Worm (Caenorhabditis elegans) whole organism, L3 larva: ENCODE results near the gene wdr-31.

Source experiments
- R02D3.7 ChIP-seq: fragments of 150-350 bp; optimal IDR thresholded peaks from 2 replicates; lab custom pipeline; 2014; ENCODE audit warnings: missing biosample characterization, missing genetic modification characterization
- ceh-16 ChIP-seq: sonication (generic microtip); optimal IDR thresholded peaks from 2 replicates; lab custom pipeline; 2017; ENCODE audit warnings: missing biosample characterization, missing genetic modification characterization
- egl-27 ChIP-seq: sonication (generic microtip); optimal IDR thresholded peaks from 4 replicates; lab custom pipeline; 2017; ENCODE audit warnings: missing biosample characterization, missing genetic modification reagents, missing genetic modification characterization
- elt-3 ChIP-seq, 3 experiments: fragments of 150-350 bp in 1 of 3; sonication (generic microtip) in 2 of 3; optimal IDR thresholded peaks; 2 replicates in 2 of 3; 4 replicates in 1 of 3; lab custom pipeline; 2014 to 2017; ENCODE audit warnings: missing biosample characterization in 3 of 3, missing genetic modification characterization in 3 of 3
- fos-1 ChIP-seq: fragments of 150-350 bp; optimal IDR thresholded peaks from 2 replicates; lab custom pipeline; 2014; ENCODE audit warnings: missing biosample characterization, missing genetic modification characterization
- mdl-1 ChIP-seq: fragments of 150-350 bp; optimal IDR thresholded peaks from 2 replicates; lab custom pipeline; 2014; ENCODE audit warnings: missing biosample characterization, missing genetic modification characterization
- nfya-1 ChIP-seq: sonication (generic microtip); optimal IDR thresholded peaks from 2 replicates; lab custom pipeline; 2017; ENCODE audit warnings: missing genetic modification characterization, mild to moderate bottlenecking, missing compliant biosample characterization, antibody characterized with exemption, moderate library complexity; ENCODE audit not compliant: insufficient read depth
- sea-2 ChIP-seq: fragments of 150-350 bp; sonication (generic microtip); optimal IDR thresholded peaks from 4 replicates; lab custom pipeline; 2014; ENCODE audit warnings: missing biosample characterization, missing genetic modification reagents, missing genetic modification characterization
- snpc-4 ChIP-seq: fragments of 150-350 bp; optimal IDR thresholded peaks from 2 replicates; lab custom pipeline; 2014; ENCODE audit warnings: missing biosample characterization, missing genetic modification characterization
- tbx-2 ChIP-seq: sonication (generic microtip); optimal IDR thresholded peaks from 2 replicates; lab custom pipeline; 2016; ENCODE audit warnings: mild to moderate bottlenecking, missing genetic modification characterization, missing compliant biosample characterization
- zag-1 ChIP-seq: fragments of 150-350 bp; optimal IDR thresholded peaks from 2 replicates; lab custom pipeline; 2014; ENCODE audit warnings: missing biosample characterization, missing genetic modification characterization
- ztf-11 ChIP-seq: fragments of 150-350 bp; optimal IDR thresholded peaks from 2 replicates; lab custom pipeline; 2014; ENCODE audit warnings: missing biosample characterization, missing genetic modification characterization
- ztf-4 ChIP-seq: fragments of 150-350 bp; optimal IDR thresholded peaks from 2 replicates; lab custom pipeline; 2014; ENCODE audit warnings: missing biosample characterization, missing genetic modification characterization

DNA sequence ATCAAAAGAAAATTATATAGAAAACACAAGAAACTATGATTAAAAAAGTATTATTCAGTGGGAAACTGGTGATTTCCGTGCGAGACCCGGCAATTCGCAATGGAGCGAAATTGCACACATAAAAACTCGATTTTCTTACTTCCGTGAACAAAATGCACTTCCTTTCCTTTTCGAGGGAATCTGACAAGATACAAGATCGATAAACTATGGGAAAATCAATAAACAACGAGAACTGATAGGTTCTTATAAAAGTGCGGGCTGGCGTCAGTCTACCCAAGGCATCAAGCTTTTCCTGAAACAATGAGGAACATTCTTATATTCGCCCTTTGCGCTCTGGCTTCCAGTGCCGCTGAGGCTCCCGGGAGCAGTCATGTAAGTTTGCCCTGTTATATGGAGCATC is 17.9 kb upstream of the wdr-31 start, which contains the start of gene F29A7.3:
- TF ChIP-seq ztf-4 (tag; lab: Kevin White, UChicago) (no peak), snpc-4 (tag; lab: Kevin White, UChicago) (no peak), mdl-1 (no peak), nfya-1 (tag; lab: Kevin White, UChicago) (no peak), elt-3 (tag; optimal IDR thresholded peaks at IDR 0.05; lab: Kevin White, UChicago) (no peak), ztf-11 (no peak), sea-2 (no peak), fos-1 (tag; lab: Kevin White, UChicago) (no peak), zag-1 (no peak), R02D3.7 (tag; lab: Kevin White, UChicago) (no peak), egl-27 (tag; lab: Kevin White, UChicago) (no peak), tbx-2 (tag; lab: Kevin White, UChicago) (no peak), ceh-16 (tag; lab: Kevin White, UChicago) (no peak)
